Worm (Caenorhabditis elegans) whole organism, L3 larva: ENCODE results near the gene T14G8.4.

ENCODE experiments used
- R02D3.7 ChIP-seq: fragments of 150-350 bp; optimal IDR thresholded peaks from 2 replicates; lab custom pipeline; 2014; ENCODE audit warnings: missing biosample characterization, missing genetic modification characterization
- ZK546.5 ChIP-seq: sonication (generic microtip); optimal IDR thresholded peaks from 2 replicates; lab custom pipeline; 2017; ENCODE audit warnings: missing biosample characterization, missing genetic modification characterization
- aly-2 ChIP-seq: fragments of 150-350 bp; optimal IDR thresholded peaks from 2 replicates; lab custom pipeline; 2014; ENCODE audit warnings: missing biosample characterization, missing genetic modification characterization
- ama-1 ChIP-seq: fragments of 150-350 bp; optimal IDR thresholded peaks from 2 replicates; lab custom pipeline; 2018
- ceh-28 ChIP-seq: fragments of 150-350 bp; optimal IDR thresholded peaks from 2 replicates; lab custom pipeline; 2014; ENCODE audit warnings: missing biosample characterization, missing genetic modification reagents, missing genetic modification characterization
- ceh-82 ChIP-seq: fragments of 150-350 bp; optimal IDR thresholded peaks from 2 replicates; lab custom pipeline; 2014; ENCODE audit warnings: missing biosample characterization, missing genetic modification characterization
- daf-12 ChIP-seq: fragments of 150-350 bp; optimal IDR thresholded peaks from 2 replicates; lab custom pipeline; 2014; ENCODE audit warnings: missing biosample characterization, missing genetic modification reagents, missing genetic modification characterization
- egl-27 ChIP-seq: sonication (generic microtip); optimal IDR thresholded peaks from 4 replicates; lab custom pipeline; 2017; ENCODE audit warnings: missing biosample characterization, missing genetic modification reagents, missing genetic modification characterization
- egl-5 ChIP-seq: fragments of 150-350 bp; optimal IDR thresholded peaks from 2 replicates; lab custom pipeline; 2017; ENCODE audit warnings: missing biosample characterization, missing genetic modification reagents, missing genetic modification characterization, inconsistent platforms
- elt-1 ChIP-seq: fragments of 150-350 bp; optimal IDR thresholded peaks from 2 replicates; lab custom pipeline; 2014; ENCODE audit warnings: missing biosample characterization, missing genetic modification characterization
- elt-2 ChIP-seq: sonication (generic microtip); optimal IDR thresholded peaks from 2 replicates; lab custom pipeline; 2016; ENCODE audit warnings: missing genetic modification reagents, mild to moderate bottlenecking, missing genetic modification characterization, missing compliant biosample characterization
- eor-1 ChIP-seq, 2 experiments: fragments of 150-350 bp; optimal IDR thresholded peaks; 2 replicates each; lab custom pipeline; 2014 to 2018; ENCODE audit warnings: missing biosample characterization in 2 of 2, missing genetic modification characterization in 2 of 2
- fkh-10 ChIP-seq: sonication (generic microtip); optimal IDR thresholded peaks from 2 replicates; lab custom pipeline; 2017; ENCODE audit warnings: missing biosample characterization, missing genetic modification reagents, missing genetic modification characterization
- fkh-2 ChIP-seq: fragments of 150-350 bp; optimal IDR thresholded peaks from 2 replicates; lab custom pipeline; 2014; ENCODE audit warnings: missing biosample characterization, missing genetic modification reagents, missing genetic modification characterization
- hmg-11 ChIP-seq: sonication (generic microtip); optimal IDR thresholded peaks from 2 replicates; lab custom pipeline; 2016; ENCODE audit warnings: missing genetic modification characterization, missing compliant biosample characterization
- jun-1 ChIP-seq: fragments of 150-350 bp; optimal IDR thresholded peaks from 2 replicates; lab custom pipeline; 2014; ENCODE audit warnings: missing biosample characterization, missing genetic modification reagents, missing genetic modification characterization
- lin-15B ChIP-seq: fragments of 150-350 bp; optimal IDR thresholded peaks from 2 replicates; lab custom pipeline; 2014; ENCODE audit warnings: missing biosample characterization, missing genetic modification characterization
- lin-39 ChIP-seq: fragments of 150-350 bp; optimal IDR thresholded peaks from 2 replicates; lab custom pipeline; 2018; ENCODE audit warnings: missing biosample characterization, missing genetic modification reagents, missing genetic modification characterization
- lsy-12 ChIP-seq: sonication (generic microtip); optimal IDR thresholded peaks from 2 replicates; lab custom pipeline; 2016; ENCODE audit warnings: mild to moderate bottlenecking, missing genetic modification characterization, missing compliant biosample characterization
- mml-1 ChIP-seq: fragments of 150-350 bp; sonication (generic microtip); optimal IDR thresholded peaks from 3 replicates; lab custom pipeline; 2014; ENCODE audit warnings: missing biosample characterization, missing genetic modification characterization
- nfya-1 ChIP-seq: sonication (generic microtip); optimal IDR thresholded peaks from 2 replicates; lab custom pipeline; 2017; ENCODE audit warnings: missing genetic modification characterization, mild to moderate bottlenecking, missing compliant biosample characterization, antibody characterized with exemption, moderate library complexity; ENCODE audit not compliant: insufficient read depth
- nhr-11 ChIP-seq: fragments of 150-350 bp; optimal IDR thresholded peaks from 2 replicates; lab custom pipeline; 2014; ENCODE audit warnings: missing biosample characterization, missing genetic modification characterization
- nhr-23 ChIP-seq: fragments of 150-350 bp; optimal IDR thresholded peaks from 2 replicates; lab custom pipeline; 2014; ENCODE audit warnings: missing biosample characterization, missing genetic modification reagents, missing genetic modification characterization
- nhr-237 ChIP-seq: fragments of 150-350 bp; optimal IDR thresholded peaks from 2 replicates; lab custom pipeline; 2014; ENCODE audit warnings: missing biosample characterization, missing genetic modification characterization
- nhr-25 ChIP-seq: sonication (generic microtip); optimal IDR thresholded peaks from 2 replicates; lab custom pipeline; 2017; ENCODE audit warnings: missing biosample characterization, missing genetic modification characterization
- nhr-28 ChIP-seq: fragments of 150-350 bp; optimal IDR thresholded peaks from 2 replicates; lab custom pipeline; 2014; ENCODE audit warnings: missing biosample characterization, missing genetic modification characterization
- nhr-43 ChIP-seq: sonication (generic microtip); optimal IDR thresholded peaks from 2 replicates; lab custom pipeline; 2016; ENCODE audit warnings: mild to moderate bottlenecking, missing genetic modification characterization, missing compliant biosample characterization; ENCODE audit not compliant: poor library complexity, severe bottlenecking
- nhr-77 ChIP-seq: fragments of 150-350 bp; optimal IDR thresholded peaks from 2 replicates; lab custom pipeline; 2014; ENCODE audit warnings: missing biosample characterization, missing genetic modification characterization
- pha-4 ChIP-seq: fragments of 150-350 bp; optimal IDR thresholded peaks from 2 replicates; lab custom pipeline; 2014; ENCODE audit warnings: missing biosample characterization, missing genetic modification reagents, missing genetic modification characterization
- pqm-1 ChIP-seq: fragments of 150-350 bp; optimal IDR thresholded peaks from 2 replicates; lab custom pipeline; 2017; ENCODE audit warnings: missing biosample characterization, missing genetic modification characterization, inconsistent platforms
- sea-2 ChIP-seq: fragments of 150-350 bp; sonication (generic microtip); optimal IDR thresholded peaks from 4 replicates; lab custom pipeline; 2014; ENCODE audit warnings: missing biosample characterization, missing genetic modification reagents, missing genetic modification characterization
- skn-1 ChIP-seq: fragments of 150-350 bp; optimal IDR thresholded peaks from 2 replicates; lab custom pipeline; 2014; ENCODE audit warnings: missing biosample characterization, missing genetic modification characterization
- snpc-4 ChIP-seq: fragments of 150-350 bp; optimal IDR thresholded peaks from 2 replicates; lab custom pipeline; 2014; ENCODE audit warnings: missing biosample characterization, missing genetic modification characterization
- unc-39 ChIP-seq: sonication (generic microtip); optimal IDR thresholded peaks from 4 replicates; lab custom pipeline; 2017; ENCODE audit warnings: missing biosample characterization, missing genetic modification characterization
- unc-62 ChIP-seq: fragments of 150-350 bp; sonication (generic microtip); optimal IDR thresholded peaks from 4 replicates; lab custom pipeline; 2014; ENCODE audit warnings: missing biosample characterization, missing genetic modification reagents, missing genetic modification characterization
- zag-1 ChIP-seq: fragments of 150-350 bp; optimal IDR thresholded peaks from 2 replicates; lab custom pipeline; 2014; ENCODE audit warnings: missing biosample characterization, missing genetic modification characterization

The T14G8.4 gene

DNA sequence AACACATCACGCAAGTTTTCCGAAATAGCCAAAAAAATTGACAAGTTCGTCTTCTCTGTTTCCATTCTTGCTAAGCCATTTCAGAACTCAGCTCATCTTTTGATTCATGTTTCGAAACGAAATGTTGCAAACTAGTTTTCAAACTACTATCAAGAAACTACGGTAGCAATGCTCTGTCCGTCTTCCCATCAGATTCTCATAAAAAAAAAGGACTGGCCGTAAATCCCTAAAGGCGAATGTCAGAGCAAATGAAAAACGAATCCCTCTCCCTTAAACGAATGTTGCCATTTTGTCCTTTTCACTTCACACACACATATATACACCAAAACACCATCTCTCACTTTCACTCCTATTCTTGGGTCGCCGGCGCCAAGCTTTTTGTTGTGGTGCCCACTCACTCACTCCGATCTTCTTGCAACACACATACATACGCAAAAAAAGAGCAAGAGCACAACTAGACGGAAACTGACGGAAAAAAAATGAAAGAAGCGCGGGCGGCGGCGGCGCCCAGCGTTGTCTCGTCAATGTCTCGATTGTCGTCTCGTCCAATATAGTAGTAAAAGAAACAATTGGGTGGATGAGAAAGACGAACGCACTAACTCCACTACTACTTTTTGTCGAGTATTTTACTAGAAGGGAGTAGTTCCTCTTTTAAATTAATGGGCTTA lies 35.8 kb downstream of the T14G8.4 start:
- TF ChIP-seq ama-1 (lab: Kevin White, UChicago), result no peak
- TF ChIP-seq nhr-28 (tag; lab: Kevin White, UChicago), result no peak
- peak; percentile 53 for TF ChIP-seq lin-39 (tag; lab: Kevin White, UChicago)
- peak; percentile 19 for TF ChIP-seq hmg-11 (tag; lab: Kevin White, UChicago)
- no peak for TF ChIP-seq fkh-10 (GFP tag; lab: Kevin White, UChicago)
- no peak for TF ChIP-seq pqm-1 (tag; lab: Kevin White, UChicago)
- no peak for TF ChIP-seq jun-1 (tag; lab: Kevin White, UChicago)
- no peak for TF ChIP-seq sea-2 (GFP tag; lab: Kevin White, UChicago)
- TF ChIP-seq nfya-1, result peak; percentile 43
- TF ChIP-seq, all 47 proteins: peak for 3

DNA sequence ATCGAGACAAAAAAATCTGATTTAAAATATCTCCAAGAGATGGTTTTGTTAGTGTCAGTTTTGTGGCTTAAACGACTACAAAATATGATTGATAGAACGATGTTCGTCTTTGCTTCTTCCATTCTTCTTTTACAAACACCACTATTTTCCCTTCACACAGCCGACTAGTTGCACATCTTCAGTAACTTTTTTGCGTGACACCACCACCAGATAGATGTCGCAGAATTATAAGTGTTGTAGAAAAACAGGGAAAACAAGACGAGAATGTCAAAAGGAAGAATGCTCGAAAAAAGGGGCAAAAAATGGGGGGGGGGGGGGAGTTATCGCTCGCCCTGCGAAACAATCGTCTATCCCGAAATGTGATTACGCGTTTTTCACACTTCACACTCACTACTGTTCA lies 36.9 kb downstream of the T14G8.4 start:
- TF ChIP-seq ZK546.5 (no peak), mml-1 (tag; lab: Kevin White, UChicago) (no peak), skn-1 (tag; lab: Kevin White, UChicago) (no peak), nhr-23 (no peak), ceh-28 (tag; lab: Kevin White, UChicago) (no peak), nhr-237 (no peak), aly-2 (tag; lab: Kevin White, UChicago) (no peak), R02D3.7 (tag; lab: Kevin White, UChicago) (no peak), fkh-2 (tag; lab: Kevin White, UChicago) (no peak), egl-5 (no peak), zag-1 (tag; lab: Kevin White, UChicago) (no peak), unc-39 (tag; lab: Kevin White, UChicago) (no peak), jun-1 (tag; lab: Kevin White, UChicago) (no peak), eor-1 (tag; optimal IDR thresholded peaks at IDR 0.05; lab: Kevin White, UChicago) (no peak), lsy-12 (tag; lab: Kevin White, UChicago) (no peak)
- TF ChIP-seq, all 47 proteins: peak for 0

DNA sequence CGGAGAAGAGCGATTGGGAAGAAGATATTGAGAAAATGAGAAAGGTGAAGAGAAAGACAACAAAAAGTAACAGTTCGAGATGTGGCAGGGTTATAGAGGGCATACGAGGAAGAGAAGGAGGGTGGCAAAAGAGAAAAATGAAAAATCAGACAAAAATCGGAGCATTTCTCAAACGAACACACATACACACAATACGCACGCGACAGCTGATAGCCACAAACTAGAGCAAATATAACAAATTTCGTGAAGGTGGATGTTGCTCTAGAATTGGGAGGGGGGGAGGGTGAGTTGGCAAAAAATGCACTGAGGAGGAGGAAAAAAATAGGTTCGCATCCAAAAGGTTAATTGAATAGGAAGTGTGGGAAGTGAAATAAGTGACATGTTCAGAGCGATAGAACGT lies 38.5 kb downstream of the T14G8.4 start:
- TF ChIP-seq nhr-237 (no peak), egl-5 (no peak), aly-2 (tag; lab: Kevin White, UChicago) (no peak), egl-27 (no peak), ceh-82 (no peak), daf-12 (tag; lab: Kevin White, UChicago) (no peak), nhr-43 (no peak), nhr-11 (tag; lab: Kevin White, UChicago) (no peak), nhr-77 (tag; lab: Kevin White, UChicago) (no peak), sea-2 (GFP tag; lab: Kevin White, UChicago) (no peak), elt-2 (no peak), snpc-4 (no peak), skn-1 (tag; lab: Kevin White, UChicago) (no peak), ZK546.5 (no peak), elt-1 (tag; lab: Kevin White, UChicago) (no peak)

- TF ChIP-seq elt-2 (peak; percentile 35), nhr-25 (tag; lab: Kevin White, UChicago) (no peak), pqm-1 (tag; lab: Kevin White, UChicago) (peak; percentile 44), lin-15B (tag; lab: Kevin White, UChicago) (no peak)
- TF ChIP-seq, all 47 proteins: peak for 2
Observed at ce11 chrX:12819512-12819911, 44.2 kb downstream of the T14G8.4 start.

ce11 chrX:12818768-12819167 lies 44.9 kb downstream of the T14G8.4 start:
- TF ChIP-seq pha-4 (tag; lab: Kevin White, UChicago), result peak; percentile 33
- no peak for TF ChIP-seq unc-62 (GFP tag; lab: Kevin White, UChicago)
- peak; percentile 51 for TF ChIP-seq elt-2
